Worm (Caenorhabditis elegans) whole organism, L2 larva: Measurements from ENCODE around the gene Y45F10C.1.
A peak's percentile ranks its signal among the peaks of the same experiment; 100 is the strongest.

Experiments
- ama-1 ChIP-seq: fragments of 150-350 bp; optimal IDR thresholded peaks from 2 replicates; lab custom pipeline; 2018; ENCODE audit warnings: inconsistent platforms
- ceh-82 ChIP-seq: fragments of 150-350 bp; optimal IDR thresholded peaks from 2 replicates; lab custom pipeline; 2014; ENCODE audit warnings: missing biosample characterization, missing genetic modification characterization
- elt-3 ChIP-seq: sonication (generic microtip); optimal IDR thresholded peaks from 2 replicates; lab custom pipeline; 2017; ENCODE audit warnings: missing biosample characterization, missing genetic modification characterization
- gmeb-1 ChIP-seq: fragments of 150-350 bp; optimal IDR thresholded peaks from 2 replicates; lab custom pipeline; 2014; ENCODE audit warnings: missing biosample characterization, missing genetic modification characterization
- mdl-1 ChIP-seq, 2 experiments: fragments of 150-350 bp in 1 of 2; sonication (generic microtip) in 1 of 2; optimal IDR thresholded peaks; 2 replicates each; lab custom pipeline; 2017; ENCODE audit warnings: missing biosample characterization in 2 of 2, missing genetic modification characterization in 2 of 2
- nhr-11 ChIP-seq: fragments of 150-350 bp; optimal IDR thresholded peaks from 2 replicates; lab custom pipeline; 2014; ENCODE audit warnings: missing biosample characterization, missing genetic modification characterization
- nhr-12 ChIP-seq: fragments of 150-350 bp; optimal IDR thresholded peaks from 2 replicates; lab custom pipeline; 2014; ENCODE audit warnings: missing biosample characterization, missing genetic modification characterization
- nhr-129 ChIP-seq: fragments of 150-350 bp; optimal IDR thresholded peaks from 2 replicates; lab custom pipeline; 2014; ENCODE audit warnings: missing biosample characterization, missing genetic modification characterization
- nhr-77 ChIP-seq: fragments of 150-350 bp; optimal IDR thresholded peaks from 2 replicates; lab custom pipeline; 2014; ENCODE audit warnings: missing biosample characterization, missing genetic modification characterization
- snpc-4 ChIP-seq: fragments of 150-350 bp; optimal IDR thresholded peaks from 2 replicates; lab custom pipeline; 2014; ENCODE audit warnings: missing biosample characterization, missing genetic modification characterization
- unc-62 ChIP-seq: fragments of 150-350 bp; optimal IDR thresholded peaks from 2 replicates; lab custom pipeline; 2014; ENCODE audit warnings: missing biosample characterization, missing genetic modification reagents, missing genetic modification characterization
- ztf-4 ChIP-seq: fragments of 150-350 bp; optimal IDR thresholded peaks from 2 replicates; lab custom pipeline; 2014; ENCODE audit warnings: missing biosample characterization, missing genetic modification characterization

- TF ChIP-seq elt-3 (tag; lab: Kevin White, UChicago) (no peak), gmeb-1 (tag; lab: Kevin White, UChicago) (no peak), nhr-129 (tag; lab: Kevin White, UChicago) (peak; percentile 27), nhr-11 (no peak), ceh-82 (tag; lab: Kevin White, UChicago) (no peak), ztf-4 (tag; lab: Kevin White, UChicago) (no peak), mdl-1 (tag; optimal IDR thresholded peaks at IDR 0.05; lab: Kevin White, UChicago) (no peak), ama-1 (lab: Kevin White, UChicago) (no peak), unc-62 (GFP tag; lab: Kevin White, UChicago) (no peak), nhr-77 (no peak), nhr-12 (tag; lab: Kevin White, UChicago) (no peak), snpc-4 (no peak)
These were observed 42.1 kb upstream of the Y45F10C.1 start for ce11 chrIV:13701472-13701871.
